Worm (Caenorhabditis elegans) whole organism, young adult: Measurements from ENCODE around the gene srz-5.

Experiments
- Y56A3A.18 ChIP-seq: fragments of 200-800 bp; sonication (Bioruptor generic); IDR thresholded peaks from 2 replicates; pipeline ENCODE4 v1.3.6; 2022; ENCODE audit warnings: missing genetic modification reagents, missing genetic modification characterization, missing compliant biosample characterization
- attf-5 ChIP-seq: fragments of 200-800 bp; sonication (Bioruptor generic); optimal IDR thresholded peaks from 2 replicates; lab custom pipeline; 2018; ENCODE audit warnings: mild to moderate bottlenecking, missing genetic modification characterization, missing compliant biosample characterization
- egl-44 ChIP-seq: fragments of 200-800 bp; sonication (Bioruptor generic); IDR thresholded peaks from 2 replicates; pipeline ENCODE4 v1.3.6; 2022; ENCODE audit warnings: missing genetic modification reagents, missing genetic modification characterization, missing compliant biosample characterization
- him-1 ChIP-seq: sonication (generic microtip); optimal IDR thresholded peaks from 2 replicates; lab custom pipeline; 2016; ENCODE audit warnings: missing genotype, missing genetic modification reagents, missing genetic modification characterization, missing compliant biosample characterization
- let-607 ChIP-seq, 2 experiments: fragments of 200-800 bp in 1 of 2; sonication (Bioruptor generic) in 1 of 2; sonication (generic microtip) in 1 of 2; optimal IDR thresholded peaks; 2 replicates each; lab custom pipeline; 2016 to 2018; ENCODE audit warnings: mild to moderate bottlenecking in 2 of 2, missing compliant biosample characterization in 2 of 2, missing genetic modification characterization in 2 of 2, moderate library complexity in 2 of 2, missing genotype in 1 of 2
- madf-6 ChIP-seq: fragments of 200-800 bp; sonication (Bioruptor generic); IDR thresholded peaks from 2 replicates; pipeline ENCODE4 v1.3.6; 2022; ENCODE audit warnings: missing genetic modification reagents, missing genetic modification characterization, missing compliant biosample characterization
- pha-4 ChIP-seq: fragments of 150-350 bp; sonication (generic microtip); optimal IDR thresholded peaks from 2 replicates; lab custom pipeline; 2014; ENCODE audit warnings: missing biosample characterization, missing genetic modification reagents, missing genetic modification characterization

- TF ChIP-seq pha-4 (no peak), let-607 (tag; optimal IDR thresholded peaks at IDR 0.05; lab: Kevin White, UChicago) (no peak), attf-5 (GFP tag; lab: Kevin White, UChicago) (no peak), egl-44 (GFP tag; lab: Robert Waterston, UW) (no peak), madf-6 (GFP tag; lab: Robert Waterston, UW) (no peak), Y56A3A.18 (GFP tag; lab: Robert Waterston, UW) (no peak), him-1 (tag; lab: Kevin White, UChicago) (no peak)
Measured at ce11 chrII:3516175-3516574, 1.6 kb upstream of the srz-5 start.
